Worm (Caenorhabditis elegans) whole organism, L2 larva: ENCODE results near the gene dmd-10.

ENCODE experiments used
- F13H6.1 ChIP-seq: sonication (generic microtip); optimal IDR thresholded peaks from 2 replicates; lab custom pipeline; 2016; ENCODE audit warnings: missing genetic modification characterization, missing compliant biosample characterization
- ZK546.5 ChIP-seq: sonication (generic microtip); optimal IDR thresholded peaks from 2 replicates; lab custom pipeline; 2017; ENCODE audit warnings: missing biosample characterization, missing genetic modification characterization
- alr-1 ChIP-seq: fragments of 150-350 bp; optimal IDR thresholded peaks from 2 replicates; lab custom pipeline; 2014; ENCODE audit warnings: missing biosample characterization, missing genetic modification characterization
- aly-2 ChIP-seq: fragments of 150-350 bp; optimal IDR thresholded peaks from 2 replicates; lab custom pipeline; 2014; ENCODE audit warnings: missing biosample characterization, missing genetic modification characterization
- ama-1 ChIP-seq: fragments of 150-350 bp; optimal IDR thresholded peaks from 2 replicates; lab custom pipeline; 2018; ENCODE audit warnings: inconsistent platforms
- blmp-1 ChIP-seq: sonication (generic microtip); optimal IDR thresholded peaks from 2 replicates; lab custom pipeline; 2017; ENCODE audit warnings: missing genetic modification characterization, mild to moderate bottlenecking, missing compliant biosample characterization, antibody characterized with exemption, moderate library complexity; ENCODE audit not compliant: insufficient read depth
- ceh-16 ChIP-seq: fragments of 150-350 bp; optimal IDR thresholded peaks from 2 replicates; lab custom pipeline; 2014; ENCODE audit warnings: missing biosample characterization, missing genetic modification characterization
- ceh-82 ChIP-seq: fragments of 150-350 bp; optimal IDR thresholded peaks from 2 replicates; lab custom pipeline; 2014; ENCODE audit warnings: missing biosample characterization, missing genetic modification characterization
- crh-2 ChIP-seq: sonication (generic microtip); optimal IDR thresholded peaks from 2 replicates; lab custom pipeline; 2017; ENCODE audit warnings: missing biosample characterization, missing genetic modification characterization
- dmd-4 ChIP-seq: sonication (generic microtip); optimal IDR thresholded peaks from 2 replicates; lab custom pipeline; 2017; ENCODE audit warnings: missing biosample characterization, missing genetic modification characterization
- egl-27 ChIP-seq: sonication (generic microtip); optimal IDR thresholded peaks from 3 replicates; lab custom pipeline; 2017; ENCODE audit warnings: missing biosample characterization, missing genetic modification reagents, missing genetic modification characterization
- elt-1 ChIP-seq: fragments of 150-350 bp; optimal IDR thresholded peaks from 2 replicates; lab custom pipeline; 2014; ENCODE audit warnings: missing biosample characterization, missing genetic modification characterization
- elt-3 ChIP-seq: sonication (generic microtip); optimal IDR thresholded peaks from 2 replicates; lab custom pipeline; 2017; ENCODE audit warnings: missing biosample characterization, missing genetic modification characterization
- fos-1 ChIP-seq: fragments of 150-350 bp; optimal IDR thresholded peaks from 2 replicates; lab custom pipeline; 2014; ENCODE audit warnings: missing biosample characterization, missing genetic modification characterization
- gmeb-1 ChIP-seq: fragments of 150-350 bp; optimal IDR thresholded peaks from 2 replicates; lab custom pipeline; 2014; ENCODE audit warnings: missing biosample characterization, missing genetic modification characterization
- lin-11 ChIP-seq: fragments of 150-350 bp; sonication (generic microtip); optimal IDR thresholded peaks from 2 replicates; lab custom pipeline; 2014; ENCODE audit warnings: missing biosample characterization, missing genetic modification characterization, inconsistent platforms, mixed read lengths
- lin-39 ChIP-seq: fragments of 150-350 bp; optimal IDR thresholded peaks from 2 replicates; lab custom pipeline; 2014; ENCODE audit warnings: missing biosample characterization, missing genetic modification reagents, missing genetic modification characterization
- lsy-2 ChIP-seq, 2 experiments: fragments of 150-350 bp in 1 of 2; sonication (generic microtip) in 1 of 2; optimal IDR thresholded peaks; 2 replicates each; lab custom pipeline; 2014 to 2017; ENCODE audit warnings: missing biosample characterization in 2 of 2, missing genetic modification characterization in 2 of 2
- mbf-1 ChIP-seq: sonication (generic microtip); optimal IDR thresholded peaks from 2 replicates; lab custom pipeline; 2017; ENCODE audit warnings: missing biosample characterization, missing genetic modification characterization
- mdl-1 ChIP-seq, 2 experiments: fragments of 150-350 bp in 1 of 2; sonication (generic microtip) in 1 of 2; optimal IDR thresholded peaks; 2 replicates each; lab custom pipeline; 2017; ENCODE audit warnings: missing biosample characterization in 2 of 2, missing genetic modification characterization in 2 of 2
- nhr-12 ChIP-seq: fragments of 150-350 bp; optimal IDR thresholded peaks from 2 replicates; lab custom pipeline; 2014; ENCODE audit warnings: missing biosample characterization, missing genetic modification characterization
- nhr-23 ChIP-seq: fragments of 150-350 bp; optimal IDR thresholded peaks from 2 replicates; lab custom pipeline; 2014; ENCODE audit warnings: missing biosample characterization, missing genetic modification reagents, missing genetic modification characterization
- nhr-237 ChIP-seq: fragments of 150-350 bp; optimal IDR thresholded peaks from 2 replicates; lab custom pipeline; 2014; ENCODE audit warnings: missing biosample characterization, missing genetic modification characterization
- nhr-25 ChIP-seq: fragments of 150-350 bp; sonication (generic microtip); optimal IDR thresholded peaks from 3 replicates; lab custom pipeline; 2014; ENCODE audit warnings: missing biosample characterization, missing genetic modification characterization
- nhr-6 ChIP-seq: fragments of 150-350 bp; optimal IDR thresholded peaks from 2 replicates; lab custom pipeline; 2014; ENCODE audit warnings: missing biosample characterization, missing genetic modification characterization
- nhr-77 ChIP-seq: fragments of 150-350 bp; optimal IDR thresholded peaks from 2 replicates; lab custom pipeline; 2014; ENCODE audit warnings: missing biosample characterization, missing genetic modification characterization
- sem-4 ChIP-seq: fragments of 150-350 bp; optimal IDR thresholded peaks from 2 replicates; lab custom pipeline; 2014; ENCODE audit warnings: missing biosample characterization, missing genetic modification reagents, missing genetic modification characterization
- skn-1 ChIP-seq: sonication (generic microtip); optimal IDR thresholded peaks from 2 replicates; lab custom pipeline; 2017; ENCODE audit warnings: missing biosample characterization, missing genetic modification characterization
- sma-3 ChIP-seq: sonication (generic microtip); optimal IDR thresholded peaks from 2 replicates; lab custom pipeline; 2016; ENCODE audit warnings: missing genetic modification reagents, missing genetic modification characterization, missing compliant biosample characterization
- sma-9 ChIP-seq, 2 experiments: fragments of 150-350 bp in 1 of 2; sonication (generic microtip) in 1 of 2; optimal IDR thresholded peaks; 2 replicates each; lab custom pipeline; 2014 to 2016; ENCODE audit warnings: missing genetic modification characterization in 2 of 2, mild to moderate bottlenecking in 1 of 2, missing biosample characterization in 1 of 2, missing compliant biosample characterization in 1 of 2, missing genetic modification reagents in 1 of 2, moderate library complexity in 1 of 2
- snpc-4 ChIP-seq: fragments of 150-350 bp; optimal IDR thresholded peaks from 2 replicates; lab custom pipeline; 2014; ENCODE audit warnings: missing biosample characterization, missing genetic modification characterization
- unc-55 ChIP-seq: fragments of 150-350 bp; sonication (generic microtip); optimal IDR thresholded peaks from 3 replicates; lab custom pipeline; 2014; ENCODE audit warnings: missing biosample characterization, missing genetic modification reagents, missing genetic modification characterization
- zag-1 ChIP-seq: fragments of 150-350 bp; optimal IDR thresholded peaks from 2 replicates; lab custom pipeline; 2014; ENCODE audit warnings: missing biosample characterization, missing genetic modification characterization
- ztf-1 ChIP-seq: fragments of 200-800 bp; sonication (Bioruptor generic); conservative IDR thresholded peaks from 2 replicates; pipeline ENCODE4 v1.3.6; 2022; ENCODE audit warnings: missing genetic modification characterization, missing compliant biosample characterization
- ztf-11 ChIP-seq: sonication (generic microtip); optimal IDR thresholded peaks from 2 replicates; lab custom pipeline; 2017; ENCODE audit warnings: missing biosample characterization, missing genetic modification characterization
- ztf-4 ChIP-seq: fragments of 150-350 bp; optimal IDR thresholded peaks from 2 replicates; lab custom pipeline; 2014; ENCODE audit warnings: missing biosample characterization, missing genetic modification characterization

The dmd-10 gene

ce11 chrV:13236507-13236906 is at the start of gene dmd-10:
dmd-10 (minus strand) TSS chrV:13236607.
- TF ChIP-seq mbf-1 (tag; lab: Kevin White, UChicago) = no peak
- no peak for TF ChIP-seq alr-1 (tag; lab: Kevin White, UChicago)
- TF ChIP-seq elt-1 = no peak
- TF ChIP-seq ama-1 (lab: Kevin White, UChicago) = no peak
- no peak for TF ChIP-seq zag-1
- no peak for TF ChIP-seq sem-4
- no peak for TF ChIP-seq ztf-1 (GFP tag; lab: Robert Waterston, UW)
- TF ChIP-seq nhr-12 = no peak

DNA sequence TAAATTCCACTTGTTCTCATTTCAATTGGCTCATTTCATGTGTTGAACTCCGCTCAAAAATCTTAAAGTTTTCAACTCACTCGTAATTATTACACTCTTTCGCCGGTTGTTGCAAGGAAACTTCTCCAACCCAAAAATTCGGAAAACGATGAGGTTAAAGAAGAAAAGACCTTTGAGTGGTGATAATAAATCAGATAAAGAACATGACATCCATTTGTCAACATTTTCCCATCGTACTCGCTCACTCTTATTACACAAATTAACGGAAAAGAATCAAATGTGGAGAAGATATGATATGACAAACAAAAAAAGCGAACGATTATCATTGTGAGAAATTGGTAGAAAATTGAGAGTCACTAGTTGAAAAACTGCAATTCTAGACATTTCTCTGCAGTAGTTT is 48.9 kb upstream of the dmd-10 start:
- TF ChIP-seq lsy-2 (tag; optimal IDR thresholded peaks at IDR 0.05; lab: Kevin White, UChicago) (peak in 1 of 2 experiments; percentile 28), sem-4 (peak; percentile 14), alr-1 (tag; lab: Kevin White, UChicago) (no peak), sma-9 (GFP tag; optimal IDR thresholded peaks at IDR 0.05; lab: Kevin White, UChicago) (peak; percentile 48), sma-9 (tag; optimal IDR thresholded peaks at IDR 0.05; lab: Kevin White, UChicago) (no peak)

- no peak for TF ChIP-seq unc-55
- TF ChIP-seq nhr-23 (tag; lab: Kevin White, UChicago) = no peak
- TF ChIP-seq sem-4 = no peak
- no peak for TF ChIP-seq nhr-237 (tag; lab: Kevin White, UChicago)
- TF ChIP-seq nhr-6 = no peak
- TF ChIP-seq alr-1 (tag; lab: Kevin White, UChicago) = no peak
- TF ChIP-seq aly-2 (tag; lab: Kevin White, UChicago) = no peak
- TF ChIP-seq dmd-4 (tag; lab: Kevin White, UChicago) = no peak
- no peak for TF ChIP-seq F13H6.1
- TF ChIP-seq ztf-11 = no peak
- TF ChIP-seq ceh-16 (tag; lab: Kevin White, UChicago) = no peak
- no peak for TF ChIP-seq mdl-1 (tag; optimal IDR thresholded peaks at IDR 0.05; lab: Kevin White, UChicago)
- TF ChIP-seq sma-3 (GFP tag; lab: Kevin White, UChicago) = no peak
- TF ChIP-seq gmeb-1 = no peak
- TF ChIP-seq elt-1 = no peak
- no peak for TF ChIP-seq ama-1 (lab: Kevin White, UChicago)
- no peak for TF ChIP-seq egl-27 (tag; lab: Kevin White, UChicago)
Measured at ce11 chrV:13282958-13283357, 46.6 kb upstream of the dmd-10 start.

ce11 chrV:13280382-13280781 is 44.0 kb upstream of the dmd-10 start:
- no peak for TF ChIP-seq zag-1
- TF ChIP-seq F13H6.1 = no peak
- no peak for TF ChIP-seq gmeb-1
- peak; percentile 43 for TF ChIP-seq blmp-1
- no peak for TF ChIP-seq nhr-23 (tag; lab: Kevin White, UChicago)

- TF ChIP-seq ZK546.5 (tag; lab: Kevin White, UChicago) (no peak), nhr-77 (tag; lab: Kevin White, UChicago) (no peak), zag-1 (no peak), nhr-6 (no peak)
Measured at ce11 chrV:13275959-13276358, 39.6 kb upstream of the dmd-10 start, which contains the start of gene F32F2.4. F32F2.4 (plus strand) TSS chrV:13276259.

DNA sequence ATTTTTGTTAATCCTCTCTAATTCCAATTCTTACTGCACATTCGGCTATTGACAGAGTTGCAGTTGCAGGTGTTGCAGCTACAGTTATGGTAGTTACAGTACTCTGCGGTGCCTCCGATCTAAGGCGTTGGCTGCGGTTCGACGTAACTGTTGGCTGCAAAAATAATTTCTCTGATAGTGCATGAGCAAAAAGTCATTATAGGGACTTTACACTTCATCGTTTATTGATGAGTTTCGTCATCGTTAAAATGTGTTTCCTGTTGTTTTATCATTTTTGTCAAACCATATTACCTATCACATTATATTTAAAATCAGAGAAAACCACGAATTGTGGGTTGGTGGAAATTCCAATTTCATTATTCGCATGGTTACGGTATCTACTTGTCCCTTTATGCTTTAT is 38.2 kb upstream of the dmd-10 start:
- TF ChIP-seq ceh-82 (tag; lab: Kevin White, UChicago) (no peak), fos-1 (tag; lab: Kevin White, UChicago) (peak; percentile 80)

- TF ChIP-seq elt-1 (no peak), fos-1 (tag; lab: Kevin White, UChicago) (peak; percentile 44), dmd-4 (tag; lab: Kevin White, UChicago) (no peak), nhr-25 (tag; lab: Kevin White, UChicago) (no peak)
Measured at ce11 chrV:13273302-13273701, 36.9 kb upstream of the dmd-10 start.

- TF ChIP-seq ztf-1 (GFP tag; lab: Robert Waterston, UW) (no peak), egl-27 (tag; lab: Kevin White, UChicago) (no peak), elt-3 (no peak), sma-3 (GFP tag; lab: Kevin White, UChicago) (no peak), unc-55 (no peak), ceh-82 (tag; lab: Kevin White, UChicago) (no peak), crh-2 (no peak), lin-39 (tag; lab: Kevin White, UChicago) (no peak), snpc-4 (tag; lab: Kevin White, UChicago) (no peak), ztf-4 (no peak), elt-1 (no peak), blmp-1 (no peak), skn-1 (tag; lab: Kevin White, UChicago) (no peak), lin-11 (tag; lab: Kevin White, UChicago) (no peak), ztf-11 (no peak), sma-9 (GFP tag; optimal IDR thresholded peaks at IDR 0.05; lab: Kevin White, UChicago) (no peak), sma-9 (tag; optimal IDR thresholded peaks at IDR 0.05; lab: Kevin White, UChicago) (no peak), gmeb-1 (no peak), nhr-6 (no peak)
Measured at ce11 chrV:13272275-13272674, 35.9 kb upstream of the dmd-10 start.
